Worm (Caenorhabditis elegans) whole organism, midembryonic: ENCODE results near the gene saps-1.

Experiments
- T22C8.4 ChIP-seq: fragments of 200-800 bp; sonication (Bioruptor generic); IDR thresholded peaks from 2 replicates; pipeline ENCODE4 v1.3.6; 2022; ENCODE audit warnings: missing genetic modification characterization, missing compliant biosample characterization
- cog-1 ChIP-seq: sonication (generic microtip); optimal IDR thresholded peaks from 2 replicates; lab custom pipeline; 2016; ENCODE audit warnings: missing genetic modification characterization, missing compliant biosample characterization
- flt-1 ChIP-seq: fragments of 200-800 bp; sonication (Bioruptor generic); IDR thresholded peaks from 2 replicates; pipeline ENCODE4 v1.3.6; 2022; ENCODE audit warnings: missing genetic modification characterization, missing compliant biosample characterization
- klf-2 ChIP-seq: fragments of 200-800 bp; sonication (Bioruptor generic); conservative IDR thresholded peaks from 2 replicates; pipeline ENCODE4 v1.3.6; 2022; ENCODE audit warnings: missing genetic modification reagents, missing genetic modification characterization, missing compliant biosample characterization
- med-1 ChIP-seq: sonication (generic microtip); optimal IDR thresholded peaks from 2 replicates; lab custom pipeline; 2017; ENCODE audit warnings: missing genetic modification characterization, mild to moderate bottlenecking, missing compliant biosample characterization, antibody characterized with exemption, missing genetic modification reagents; ENCODE audit not compliant: insufficient read depth
- ref-1 ChIP-seq: fragments of 200-800 bp; sonication (Bioruptor generic); conservative IDR thresholded peaks from 2 replicates; pipeline ENCODE4 v1.3.6; 2022; ENCODE audit warnings: missing genetic modification reagents, missing genetic modification characterization, missing compliant biosample characterization
- tab-1 ChIP-seq: fragments of 200-800 bp; sonication (Bioruptor generic); IDR thresholded peaks from 2 replicates; pipeline ENCODE4 v1.3.6; 2022; ENCODE audit warnings: missing genetic modification characterization, missing compliant biosample characterization
- ztf-23 ChIP-seq: fragments of 200-800 bp; sonication (Bioruptor generic); IDR thresholded peaks from 2 replicates; pipeline ENCODE4 v1.3.6; 2022; ENCODE audit warnings: missing genetic modification reagents, missing genetic modification characterization, missing compliant biosample characterization
- ztf-29 ChIP-seq: fragments of 200-800 bp; sonication (Bioruptor generic); IDR thresholded peaks from 2 replicates; pipeline ENCODE4 v1.3.6; 2022; ENCODE audit warnings: missing genetic modification reagents, missing genetic modification characterization, missing compliant biosample characterization

DNA sequence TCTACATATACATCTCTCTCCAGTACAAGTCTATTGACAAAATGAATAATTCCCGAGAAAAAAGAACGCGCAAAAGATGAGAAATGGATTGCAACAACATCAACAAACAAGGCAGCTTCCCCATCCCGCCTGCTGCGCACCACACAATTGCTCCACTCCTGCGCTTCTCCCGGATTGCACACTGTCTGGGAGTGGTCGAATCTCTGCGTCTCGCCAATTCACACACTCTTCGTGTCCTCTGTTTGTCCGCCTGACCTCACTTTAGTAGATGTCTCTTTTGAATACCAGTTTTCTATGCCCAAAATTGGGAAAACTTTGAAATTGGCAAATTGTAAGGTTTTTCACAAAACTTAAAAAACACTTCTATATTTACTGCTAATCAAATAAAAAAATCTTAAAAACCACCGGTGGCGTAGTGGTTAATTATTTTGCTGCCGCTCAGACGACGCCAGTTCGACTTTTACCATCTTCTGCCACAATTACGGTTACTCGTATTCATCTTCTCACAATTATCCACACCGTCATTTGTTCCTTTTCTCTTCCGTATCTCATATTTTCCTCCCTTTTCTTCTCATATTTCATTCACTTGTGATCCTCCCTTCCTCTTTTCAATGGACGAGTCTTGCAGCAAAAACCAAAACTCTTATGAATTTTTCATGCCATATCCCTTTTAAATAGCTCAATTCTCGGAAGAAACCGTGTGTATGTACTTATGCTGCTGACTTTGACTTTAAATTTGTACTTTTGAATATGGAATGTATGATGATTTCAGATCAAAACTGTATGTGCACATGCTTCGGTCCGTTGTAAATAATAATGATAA lies 8.3 kb downstream of the saps-1 start, which contains the start of gene rsf-1:
- TF ChIP-seq ztf-29 (no peak), tab-1 (no peak), med-1 (GFP tag; lab: Kevin White, UChicago) (no peak), flt-1 (GFP tag; lab: Robert Waterston, UW) (no peak), cog-1 (tag; lab: Kevin White, UChicago) (peak; percentile 44), klf-2 (no peak), T22C8.4 (GFP tag; lab: Robert Waterston, UW) (no peak), ref-1 (GFP tag; lab: Robert Waterston, UW) (no peak), ztf-23 (GFP tag; lab: Robert Waterston, UW) (no peak)
